Worm (Caenorhabditis elegans): ENCODE results near the gene F19G12.3.

DNA sequence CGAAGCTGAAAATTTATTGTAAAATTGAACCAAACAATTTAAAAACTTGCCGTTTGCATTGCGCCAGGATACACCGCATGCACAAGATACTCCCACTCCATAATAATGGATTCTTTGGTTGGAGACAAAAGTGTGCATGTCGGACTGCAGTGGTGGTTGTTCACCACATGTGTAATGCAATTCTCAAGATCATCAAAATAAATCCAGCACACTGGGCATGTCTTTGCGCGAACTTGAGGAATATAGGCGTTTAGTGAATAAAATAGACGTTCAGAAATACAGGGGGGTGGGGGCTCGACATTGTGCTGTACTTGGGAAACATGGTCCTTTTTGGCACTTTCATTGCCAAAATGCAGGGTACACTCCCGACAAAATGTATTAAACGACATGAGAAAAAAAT is 1.8 kb downstream of the F19G12.3 start, which contains the start of gene F19G12.11:
- no peak for TF ChIP-seq egl-27 (tag; optimal IDR thresholded peaks at IDR 0.05)
- no peak for TF ChIP-seq nhr-28 (tag; optimal IDR thresholded peaks at IDR 0.05)
- TF ChIP-seq aha-1 (tag; optimal IDR thresholded peaks at IDR 0.05) = no peak
- no peak for TF ChIP-seq ces-1 (GFP tag; optimal IDR thresholded peaks at IDR 0.05)
- no peak for TF ChIP-seq nhr-76 (tag; optimal IDR thresholded peaks at IDR 0.05)

All from whole organism, L1 larva.